Worm (Caenorhabditis elegans) whole organism, L1 larva: ENCODE results near the gene cdd-2.
A peak's percentile ranks its signal among the peaks of the same experiment; 100 is the strongest.

Source experiments
- aly-2 ChIP-seq: fragments of 150-350 bp; optimal IDR thresholded peaks from 2 replicates; lab custom pipeline; 2014; ENCODE audit warnings: missing biosample characterization, missing genetic modification characterization
- ama-1 ChIP-seq: fragments of 150-350 bp; optimal IDR thresholded peaks from 2 replicates; lab custom pipeline; 2014
- ceh-88 ChIP-seq: fragments of 200-800 bp; sonication (Bioruptor generic); IDR thresholded peaks from 2 replicates; pipeline ENCODE4 v1.3.6; 2022; ENCODE audit warnings: missing genetic modification characterization, missing compliant biosample characterization
- ces-1 ChIP-seq: fragments of 150-350 bp; optimal IDR thresholded peaks from 2 replicates; lab custom pipeline; 2014; ENCODE audit warnings: missing biosample characterization, missing genetic modification reagents, missing genetic modification characterization
- dpl-1 ChIP-seq, 3 experiments: fragments of 150-350 bp in 2 of 3; sonication (generic microtip) in 1 of 3; optimal IDR thresholded peaks; 2 replicates each; lab custom pipeline; 2014 to 2017; ENCODE audit warnings: missing biosample characterization in 3 of 3, missing genetic modification characterization in 3 of 3, missing genetic modification reagents in 3 of 3
- dsc-1 ChIP-seq: sonication (generic microtip); optimal IDR thresholded peaks from 2 replicates; lab custom pipeline; 2016; ENCODE audit warnings: mild to moderate bottlenecking, missing genetic modification characterization, missing compliant biosample characterization
- efl-1 ChIP-seq, 4 experiments: fragments of 150-350 bp; optimal IDR thresholded peaks in 3 of 4; peaks in 1 of 4; 1 replicate in 1 of 4; 2 replicates in 3 of 4; lab custom pipeline; 2014; ENCODE audit warnings: missing biosample characterization in 2 of 4, missing genetic modification characterization in 2 of 4, missing genetic modification reagents in 2 of 4
- elt-2 ChIP-seq: sonication (generic microtip); optimal IDR thresholded peaks from 2 replicates; lab custom pipeline; 2016; ENCODE audit warnings: missing genetic modification characterization, mild to moderate bottlenecking, inconsistent platforms, missing compliant biosample characterization, missing genetic modification reagents
- elt-3 ChIP-seq, 6 experiments: fragments of 150-350 bp in 1 of 6; sonication (generic microtip); optimal IDR thresholded peaks; 2 replicates each; lab custom pipeline; 2017 to 2018; ENCODE audit warnings: missing biosample characterization in 6 of 6, missing genetic modification characterization in 6 of 6, inconsistent platforms in 1 of 6
- ets-5 ChIP-seq: fragments of 200-800 bp; sonication (Bioruptor generic); IDR thresholded peaks from 2 replicates; pipeline ENCODE4 v1.3.6; 2022; ENCODE audit warnings: missing genetic modification characterization, missing compliant biosample characterization
- fos-1 ChIP-seq: fragments of 150-350 bp; optimal IDR thresholded peaks from 2 replicates; lab custom pipeline; 2014; ENCODE audit warnings: missing biosample characterization, missing genetic modification characterization
- grh-1 ChIP-seq: fragments of 200-800 bp; sonication (Bioruptor generic); IDR thresholded peaks from 2 replicates; pipeline ENCODE4 v1.3.6; 2022; ENCODE audit warnings: missing genetic modification reagents, missing genetic modification characterization, missing compliant biosample characterization
- hpl-2 ChIP-seq: fragments of 150-350 bp; optimal IDR thresholded peaks from 2 replicates; lab custom pipeline; 2014; ENCODE audit warnings: missing biosample characterization, missing genetic modification reagents, missing genetic modification characterization
- lin-13 ChIP-seq: fragments of 150-350 bp; optimal IDR thresholded peaks from 2 replicates; lab custom pipeline; 2014; ENCODE audit warnings: missing biosample characterization, missing genetic modification reagents, missing genetic modification characterization
- lin-14 ChIP-seq: fragments of 200-800 bp; sonication (Bioruptor generic); optimal IDR thresholded peaks from 2 replicates; lab custom pipeline; 2018; ENCODE audit warnings: mild to moderate bottlenecking, missing genetic modification characterization, moderate library complexity, missing compliant biosample characterization
- lin-35 ChIP-seq, 2 experiments: fragments of 150-350 bp; optimal IDR thresholded peaks; 2 replicates each; lab custom pipeline; 2014; ENCODE audit warnings: missing biosample characterization in 2 of 2, missing genetic modification characterization in 2 of 2, missing genetic modification reagents in 2 of 2
- lir-3 ChIP-seq: sonication (generic microtip); optimal IDR thresholded peaks from 2 replicates; lab custom pipeline; 2016; ENCODE audit warnings: mild to moderate bottlenecking, missing genetic modification characterization, moderate library complexity, missing compliant biosample characterization; ENCODE audit not compliant: poor library complexity
- lsy-2 ChIP-seq, 2 experiments: fragments of 150-350 bp; optimal IDR thresholded peaks; 2 replicates each; lab custom pipeline; 2014; ENCODE audit warnings: missing biosample characterization in 2 of 2, missing genetic modification characterization in 2 of 2
- mdl-1 ChIP-seq, 2 experiments: fragments of 150-350 bp; optimal IDR thresholded peaks; 2 replicates each; lab custom pipeline; 2014 to 2017; ENCODE audit warnings: missing biosample characterization in 2 of 2, missing genetic modification characterization in 2 of 2, inconsistent platforms in 1 of 2
- nhr-19 ChIP-seq: fragments of 200-800 bp; sonication (Bioruptor generic); conservative IDR thresholded peaks from 2 replicates; pipeline ENCODE4 v1.3.6; 2022; ENCODE audit warnings: missing genetic modification characterization, missing compliant biosample characterization
- nhr-20 ChIP-seq: sonication (generic microtip); optimal IDR thresholded peaks from 2 replicates; lab custom pipeline; 2016; ENCODE audit warnings: mild to moderate bottlenecking, missing genetic modification characterization, missing compliant biosample characterization
- nhr-47 ChIP-seq: sonication (generic microtip); optimal IDR thresholded peaks from 2 replicates; lab custom pipeline; 2016; ENCODE audit warnings: mild to moderate bottlenecking, missing genetic modification characterization, moderate library complexity, missing compliant biosample characterization
- nhr-71 ChIP-seq: sonication (generic microtip); optimal IDR thresholded peaks from 2 replicates; lab custom pipeline; 2016; ENCODE audit warnings: mild to moderate bottlenecking, missing genetic modification characterization, moderate library complexity, missing compliant biosample characterization
- nhr-84 ChIP-seq: sonication (generic microtip); optimal IDR thresholded peaks from 2 replicates; lab custom pipeline; 2017; ENCODE audit warnings: missing biosample characterization, missing genetic modification characterization
- nhr-85 ChIP-seq: sonication (generic microtip); peaks from one replicate; lab custom pipeline; 2016; ENCODE audit warnings: missing genetic modification characterization, inconsistent platforms, missing compliant biosample characterization
- nhr-90 ChIP-seq: sonication (generic microtip); optimal IDR thresholded peaks from 2 replicates; lab custom pipeline; 2016; ENCODE audit warnings: mild to moderate bottlenecking, missing genetic modification characterization, missing compliant biosample characterization; ENCODE audit not compliant: poor library complexity
- pax-3 ChIP-seq: fragments of 200-800 bp; sonication (Bioruptor generic); optimal IDR thresholded peaks from 2 replicates; lab custom pipeline; 2018; ENCODE audit warnings: mild to moderate bottlenecking, missing genetic modification characterization, moderate library complexity, missing compliant biosample characterization
- rnt-1 ChIP-seq: sonication (generic microtip); optimal IDR thresholded peaks from 2 replicates; lab custom pipeline; 2016; ENCODE audit warnings: mild to moderate bottlenecking, missing genetic modification characterization, moderate library complexity, missing compliant biosample characterization
- snu-23 ChIP-seq: sonication (generic microtip); optimal IDR thresholded peaks from 2 replicates; lab custom pipeline; 2016; ENCODE audit warnings: missing genetic modification characterization, missing compliant biosample characterization
- sup-37 ChIP-seq: fragments of 200-800 bp; sonication (Bioruptor generic); optimal IDR thresholded peaks from 2 replicates; lab custom pipeline; 2018; ENCODE audit warnings: mild to moderate bottlenecking, missing genetic modification characterization, missing compliant biosample characterization
- swsn-7 ChIP-seq: sonication (generic microtip); optimal IDR thresholded peaks from 2 replicates; lab custom pipeline; 2016; ENCODE audit warnings: missing genetic modification characterization, missing compliant biosample characterization
- tbx-2 ChIP-seq: sonication (generic microtip); optimal IDR thresholded peaks from 2 replicates; lab custom pipeline; 2016; ENCODE audit warnings: missing genetic modification characterization, missing compliant biosample characterization
- tlp-1 ChIP-seq: fragments of 150-350 bp; optimal IDR thresholded peaks from 2 replicates; lab custom pipeline; 2014; ENCODE audit warnings: missing biosample characterization, missing genetic modification characterization
- unc-130 ChIP-seq: fragments of 150-350 bp; optimal IDR thresholded peaks from 2 replicates; lab custom pipeline; 2017; ENCODE audit warnings: missing biosample characterization, missing genetic modification characterization, inconsistent platforms
- unc-30 ChIP-seq: sonication (generic microtip); optimal IDR thresholded peaks from 2 replicates; lab custom pipeline; 2017; ENCODE audit warnings: missing biosample characterization, missing genetic modification characterization
- unc-62 ChIP-seq: fragments of 150-350 bp; optimal IDR thresholded peaks from 2 replicates; lab custom pipeline; 2014; ENCODE audit warnings: missing biosample characterization, missing genetic modification reagents, missing genetic modification characterization
- vab-15 ChIP-seq: sonication (generic microtip); optimal IDR thresholded peaks from 2 replicates; lab custom pipeline; 2017; ENCODE audit warnings: missing genotype, mild to moderate bottlenecking, missing genetic modification characterization, missing compliant biosample characterization
- zip-4 ChIP-seq: fragments of 200-800 bp; sonication (Bioruptor generic); optimal IDR thresholded peaks from 2 replicates; lab custom pipeline; 2018; ENCODE audit warnings: mild to moderate bottlenecking, missing genetic modification characterization, moderate library complexity, missing compliant biosample characterization
- ztf-11 ChIP-seq, 2 experiments: sonication (generic microtip); optimal IDR thresholded peaks; 2 replicates each; lab custom pipeline; 2016 to 2017; ENCODE audit warnings: missing genetic modification characterization in 2 of 2, missing biosample characterization in 1 of 2, missing compliant biosample characterization in 1 of 2
- ztf-4 ChIP-seq: fragments of 150-350 bp; optimal IDR thresholded peaks from 2 replicates; lab custom pipeline; 2014; ENCODE audit warnings: missing biosample characterization, missing genetic modification characterization

cdd-2 gene

ce11 chrIV:7507305-7507704, 40.4 kb downstream of the cdd-2 start (continued):
- TF ChIP-seq lin-14 (GFP tag; lab: Kevin White, UChicago) (peak; percentile 67), fos-1 (tag; lab: Kevin White, UChicago) (no peak), ztf-11 (tag; optimal IDR thresholded peaks at IDR 0.05; lab: Kevin White, UChicago) (no peak), unc-62 (GFP tag; lab: Kevin White, UChicago) (no peak), swsn-7 (tag; lab: Kevin White, UChicago) (peak; percentile 35), vab-15 (tag; lab: Kevin White, UChicago) (no peak), ztf-4 (tag; lab: Kevin White, UChicago) (peak; percentile 6), unc-130 (peak; percentile 73)

- TF ChIP-seq elt-3 (tag; optimal IDR thresholded peaks at IDR 0.05; lab: Kevin White, UChicago) (no peak), ets-5 (GFP tag; lab: Robert Waterston, UW) (0 out of 2 replicates have a peak, but pooled peaks have one; percentile 45), efl-1 (optimal IDR thresholded peaks at IDR 0.05; lab: Kevin White, UChicago) (no peak), efl-1 (GFP tag; optimal IDR thresholded peaks at IDR 0.05 in 1 of 2; lab: Kevin White, UChicago) (peak in 1 of 2 experiments; percentile 93), mdl-1 (tag; optimal IDR thresholded peaks at IDR 0.05; lab: Kevin White, UChicago) (no peak), ama-1 (lab: Kevin White, UChicago) (no peak)
- TF ChIP-seq, all 84 proteins: peak for 2
Observed at ce11 chrIV:7506711-7507110, 41.0 kb downstream of the cdd-2 start.

- TF ChIP-seq tbx-2 (tag; lab: Kevin White, UChicago) (peak; percentile 1), nhr-84 (tag; lab: Kevin White, UChicago) (no peak), nhr-71 (tag; lab: Kevin White, UChicago) (peak; percentile 72), swsn-7 (tag; lab: Kevin White, UChicago) (peak; percentile 44), unc-30 (tag; lab: Kevin White, UChicago) (no peak), nhr-19 (GFP tag; lab: Robert Waterston, UW) (peak; percentile 24; the same call in 1 of the 2 replicates), rnt-1 (peak; percentile 50), elt-2 (tag; lab: Kevin White, UChicago) (peak; percentile 3), grh-1 (GFP tag; lab: Robert Waterston, UW) (0 out of 2 replicates have a peak, but pooled peaks have one; percentile 28), dsc-1 (tag; lab: Kevin White, UChicago) (peak; percentile 25), hpl-2 (GFP tag; lab: Kevin White, UChicago) (no peak), lir-3 (tag; lab: Kevin White, UChicago) (no peak), nhr-90 (tag; lab: Kevin White, UChicago) (peak; percentile 63), lin-35 (GFP tag; optimal IDR thresholded peaks at IDR 0.05; lab: Kevin White, UChicago) (peak in 1 of 2 experiments; percentile 59), nhr-20 (peak; percentile 14), ceh-88 (peak; percentile 25; the same call in 1 of the 2 replicates), aly-2 (peak; percentile 87), nhr-85 (tag; lab: Kevin White, UChicago) (peak; percentile 84), ces-1 (GFP tag; lab: Kevin White, UChicago) (no peak), sup-37 (GFP tag; lab: Kevin White, UChicago) (peak; percentile 47), ztf-11 (tag; optimal IDR thresholded peaks at IDR 0.05; lab: Kevin White, UChicago) (peak in 1 of 2 experiments; percentile 11), ama-1 (lab: Kevin White, UChicago) (peak; percentile 90), efl-1 (optimal IDR thresholded peaks at IDR 0.05; lab: Kevin White, UChicago) (peak in 1 of 2 experiments; percentile 15), efl-1 (GFP tag; optimal IDR thresholded peaks at IDR 0.05 in 1 of 2; lab: Kevin White, UChicago) (peak in 1 of 2 experiments; percentile 88), snu-23 (GFP tag; lab: Kevin White, UChicago) (peak; percentile 62), nhr-47 (tag; lab: Kevin White, UChicago) (peak; percentile 45), lin-13 (GFP tag; lab: Kevin White, UChicago) (no peak), tlp-1 (tag; lab: Kevin White, UChicago) (no peak), lsy-2 (tag; optimal IDR thresholded peaks at IDR 0.05; lab: Kevin White, UChicago) (peak in 1 of 2 experiments; percentile 32), dpl-1 (GFP tag; optimal IDR thresholded peaks at IDR 0.05; lab: Kevin White, UChicago) (peak in 1 of 3 experiments; percentile 34), zip-4 (GFP tag; lab: Kevin White, UChicago) (no peak), pax-3 (tag; lab: Kevin White, UChicago) (peak; percentile 44), ztf-4 (tag; lab: Kevin White, UChicago) (peak; percentile 67)
Observed at ce11 chrIV:7505866-7506488, 41.7 kb downstream of the cdd-2 start.
